Worm (Caenorhabditis elegans) whole organism, young adult: ENCODE results near the gene Y39A3B.1.
A peak's percentile ranks its signal among the peaks of the same experiment; 100 is the strongest.

Experiments
- B0035.1 ChIP-seq: sonication (generic microtip); optimal IDR thresholded peaks from 2 replicates; lab custom pipeline; 2016; ENCODE audit warnings: missing genetic modification characterization, mild to moderate bottlenecking, missing compliant biosample characterization, missing genotype, missing genetic modification reagents
- C17E4.6 ChIP-seq: fragments of 200-800 bp; sonication (Bioruptor generic); IDR thresholded peaks from 2 replicates; pipeline ENCODE4 v1.3.6; 2022; ENCODE audit warnings: missing genetic modification reagents, missing genetic modification characterization, missing compliant biosample characterization
- F23B12.7 ChIP-seq: sonication (generic microtip); optimal IDR thresholded peaks from 2 replicates; lab custom pipeline; 2017; ENCODE audit warnings: missing genetic modification characterization, mild to moderate bottlenecking, missing compliant biosample characterization, antibody characterized with exemption, moderate library complexity; ENCODE audit not compliant: insufficient read depth
- F57A8.1 ChIP-seq: fragments of 200-800 bp; sonication (Bioruptor generic); optimal IDR thresholded peaks from 2 replicates; lab custom pipeline; 2018; ENCODE audit warnings: mild to moderate bottlenecking, missing genetic modification characterization, moderate library complexity, missing compliant biosample characterization
- T26A5.8 ChIP-seq: sonication (generic microtip); optimal IDR thresholded peaks from 2 replicates; lab custom pipeline; 2016; ENCODE audit warnings: missing genetic modification characterization, missing compliant biosample characterization
- Y53G8AR.9 ChIP-seq: fragments of 200-800 bp; sonication (Bioruptor generic); conservative IDR thresholded peaks from 2 replicates; pipeline ENCODE4 v1.3.6; 2022; ENCODE audit warnings: missing genetic modification reagents, missing genetic modification characterization, missing compliant biosample characterization
- Y56A3A.18 ChIP-seq: fragments of 200-800 bp; sonication (Bioruptor generic); IDR thresholded peaks from 2 replicates; pipeline ENCODE4 v1.3.6; 2022; ENCODE audit warnings: missing genetic modification reagents, missing genetic modification characterization, missing compliant biosample characterization
- Y95B8A.8 ChIP-seq: fragments of 200-800 bp; sonication (Bioruptor generic); IDR thresholded peaks from 2 replicates; pipeline ENCODE4 v1.3.6; 2022; ENCODE audit warnings: missing genetic modification reagents, missing genetic modification characterization, missing compliant biosample characterization
- akir-1 ChIP-seq: fragments of 200-800 bp; sonication (Bioruptor generic); optimal IDR thresholded peaks from 2 replicates; lab custom pipeline; 2018; ENCODE audit warnings: mild to moderate bottlenecking, missing genetic modification characterization, moderate library complexity, missing compliant biosample characterization
- ccch-3 ChIP-seq: fragments of 200-800 bp; sonication (Bioruptor generic); optimal IDR thresholded peaks from 2 replicates; lab custom pipeline; 2018; ENCODE audit warnings: mild to moderate bottlenecking, missing genetic modification characterization, missing compliant biosample characterization
- cebp-2 ChIP-seq: fragments of 200-800 bp; sonication (Bioruptor generic); IDR thresholded peaks from 2 replicates; pipeline ENCODE4 v1.3.6; 2022; ENCODE audit warnings: missing genetic modification characterization, missing compliant biosample characterization
- ceh-58 ChIP-seq: fragments of 200-800 bp; sonication (Bioruptor generic); IDR thresholded peaks from 2 replicates; pipeline ENCODE4 v1.3.6; 2022; ENCODE audit warnings: missing genetic modification characterization, missing compliant biosample characterization
- ceh-79 ChIP-seq: sonication (generic microtip); optimal IDR thresholded peaks from 2 replicates; lab custom pipeline; 2017; ENCODE audit warnings: mild to moderate bottlenecking, missing genetic modification characterization, missing compliant biosample characterization
- dpff-1 ChIP-seq: sonication (generic microtip); optimal IDR thresholded peaks from 2 replicates; lab custom pipeline; 2017; ENCODE audit warnings: mild to moderate bottlenecking, missing genetic modification characterization, missing compliant biosample characterization
- ekl-4 ChIP-seq: fragments of 200-800 bp; sonication (Bioruptor generic); IDR thresholded peaks from 2 replicates; pipeline ENCODE4 v1.3.6; 2022; ENCODE audit warnings: missing genetic modification reagents, missing genetic modification characterization, missing compliant biosample characterization
- hlh-26 ChIP-seq: fragments of 200-800 bp; sonication (Bioruptor generic); conservative IDR thresholded peaks from 2 replicates; pipeline ENCODE4 v1.3.6; 2022; ENCODE audit warnings: missing genetic modification reagents, missing genetic modification characterization, missing compliant biosample characterization
- hrde-1 ChIP-seq: sonication (generic microtip); optimal IDR thresholded peaks from 2 replicates; lab custom pipeline; 2016; ENCODE audit warnings: missing genetic modification characterization, mild to moderate bottlenecking, missing compliant biosample characterization, moderate library complexity, missing genotype, missing genetic modification reagents, borderline replicate concordance
- hsf-1 ChIP-seq: fragments of 200-800 bp; sonication (Bioruptor generic); IDR thresholded peaks from 2 replicates; pipeline ENCODE4 v1.3.6; 2022; ENCODE audit warnings: missing genetic modification reagents, missing genetic modification characterization, missing compliant biosample characterization
- let-607 ChIP-seq, 2 experiments: fragments of 200-800 bp in 1 of 2; sonication (Bioruptor generic) in 1 of 2; sonication (generic microtip) in 1 of 2; optimal IDR thresholded peaks; 2 replicates each; lab custom pipeline; 2016 to 2018; ENCODE audit warnings: mild to moderate bottlenecking in 2 of 2, missing compliant biosample characterization in 2 of 2, missing genetic modification characterization in 2 of 2, moderate library complexity in 2 of 2, missing genotype in 1 of 2
- lin-40 ChIP-seq: sonication (generic microtip); optimal IDR thresholded peaks from 2 replicates; lab custom pipeline; 2016; ENCODE audit warnings: missing genetic modification characterization, mild to moderate bottlenecking, missing compliant biosample characterization, missing genotype, missing genetic modification reagents
- lsl-1 ChIP-seq: fragments of 200-800 bp; sonication (Bioruptor generic); optimal IDR thresholded peaks from 2 replicates; lab custom pipeline; 2018; ENCODE audit warnings: mild to moderate bottlenecking, missing genetic modification characterization, moderate library complexity, missing compliant biosample characterization
- madf-8 ChIP-seq: fragments of 200-800 bp; sonication (Bioruptor generic); conservative IDR thresholded peaks from 2 replicates; pipeline ENCODE4 v1.3.6; 2022; ENCODE audit warnings: missing genetic modification reagents, missing genetic modification characterization, missing compliant biosample characterization
- mcd-1 ChIP-seq: fragments of 200-800 bp; sonication (Bioruptor generic); IDR thresholded peaks from 2 replicates; pipeline ENCODE4 v1.3.6; 2022; ENCODE audit warnings: missing genetic modification reagents, missing genetic modification characterization, missing compliant biosample characterization
- mel-28 ChIP-seq: sonication (generic microtip); optimal IDR thresholded peaks from 2 replicates; lab custom pipeline; 2016; ENCODE audit warnings: borderline replicate concordance, mild to moderate bottlenecking, missing genetic modification characterization, missing compliant biosample characterization
- mes-4 ChIP-seq: sonication (generic microtip); optimal IDR thresholded peaks from 2 replicates; lab custom pipeline; 2016; ENCODE audit warnings: missing genotype, missing genetic modification characterization, missing compliant biosample characterization
- pbrm-1 ChIP-seq: fragments of 200-800 bp; sonication (Bioruptor generic); IDR thresholded peaks from 2 replicates; pipeline ENCODE4 v1.3.6; 2022; ENCODE audit warnings: missing genetic modification reagents, missing genetic modification characterization, missing compliant biosample characterization
- pha-4 ChIP-seq: fragments of 150-350 bp; sonication (generic microtip); optimal IDR thresholded peaks from 2 replicates; lab custom pipeline; 2014; ENCODE audit warnings: missing biosample characterization, missing genetic modification reagents, missing genetic modification characterization
- rcor-1 ChIP-seq: fragments of 200-800 bp; sonication (Bioruptor generic); IDR thresholded peaks from 2 replicates; pipeline ENCODE4 v1.3.6; 2022; ENCODE audit warnings: missing genetic modification reagents, missing genetic modification characterization, missing compliant biosample characterization
- rpc-1 ChIP-seq, 2 experiments: fragments of 150-350 bp in 1 of 2; sonication (generic microtip) in 1 of 2; optimal IDR thresholded peaks; 2 replicates each; lab custom pipeline; 2014 to 2018; ENCODE audit warnings: missing biosample characterization in 1 of 2, missing genetic modification characterization in 1 of 2, missing genetic modification reagents in 1 of 2, missing genotype in 1 of 2
- sdz-38 ChIP-seq: sonication (generic microtip); optimal IDR thresholded peaks from 2 replicates; lab custom pipeline; 2016; ENCODE audit warnings: missing genotype, missing genetic modification characterization, missing compliant biosample characterization
- snpc-1.3 ChIP-seq: sonication (generic microtip); optimal IDR thresholded peaks from 2 replicates; lab custom pipeline; 2017; ENCODE audit warnings: missing genetic modification characterization, mild to moderate bottlenecking, missing compliant biosample characterization, antibody characterized with exemption, moderate library complexity, missing genotype, missing genetic modification reagents; ENCODE audit not compliant: insufficient read depth
- snpc-3.4 ChIP-seq: sonication (generic microtip); optimal IDR thresholded peaks from 2 replicates; lab custom pipeline; 2017; ENCODE audit warnings: missing genetic modification characterization, mild to moderate bottlenecking, missing compliant biosample characterization, antibody characterized with exemption, moderate library complexity, missing genotype, missing genetic modification reagents
- somi-1 ChIP-seq: fragments of 200-800 bp; sonication (Bioruptor generic); optimal IDR thresholded peaks from 2 replicates; lab custom pipeline; 2018; ENCODE audit warnings: mild to moderate bottlenecking, missing genetic modification characterization, missing compliant biosample characterization
- sptf-2 ChIP-seq: fragments of 200-800 bp; sonication (Bioruptor generic); optimal IDR thresholded peaks from 2 replicates; lab custom pipeline; 2018; ENCODE audit warnings: mild to moderate bottlenecking, missing genetic modification characterization, missing compliant biosample characterization
- tbp1 ChIP-seq: fragments of 200-800 bp; sonication (Bioruptor generic); optimal IDR thresholded peaks from 2 replicates; lab custom pipeline; 2018; ENCODE audit warnings: mild to moderate bottlenecking, missing genetic modification characterization, missing compliant biosample characterization
- tbx-9 ChIP-seq: sonication (generic microtip); optimal IDR thresholded peaks from 2 replicates; lab custom pipeline; 2016; ENCODE audit warnings: borderline replicate concordance, missing genetic modification characterization, inconsistent platforms, missing compliant biosample characterization
- unc-62 ChIP-seq: fragments of 150-350 bp; optimal IDR thresholded peaks from 2 replicates; lab custom pipeline; 2014; ENCODE audit warnings: missing biosample characterization, missing genetic modification reagents, missing genetic modification characterization
- xnd-1 ChIP-seq: sonication (generic microtip); optimal IDR thresholded peaks from 2 replicates; lab custom pipeline; 2016; ENCODE audit warnings: missing genotype, missing genetic modification reagents, missing genetic modification characterization, missing compliant biosample characterization
- zim-3 ChIP-seq: sonication (generic microtip); optimal IDR thresholded peaks from 2 replicates; lab custom pipeline; 2017; ENCODE audit warnings: mild to moderate bottlenecking, missing genetic modification characterization, moderate library complexity, missing compliant biosample characterization
- ztf-25 ChIP-seq: fragments of 200-800 bp; sonication (Bioruptor generic); IDR thresholded peaks from 2 replicates; pipeline ENCODE4 v1.3.6; 2022; ENCODE audit warnings: missing genetic modification reagents, missing genetic modification characterization, missing compliant biosample characterization

The Y39A3B.1 gene

ce11 chrIII:1981467-1981866 is 24.4 kb upstream of the Y39A3B.1 start:
- TF ChIP-seq ztf-25 (0 out of 2 replicates have a peak, but pooled peaks have one; percentile 69), cebp-2 (GFP tag; lab: Robert Waterston, UW) (no peak), Y95B8A.8 (no peak), mcd-1 (GFP tag; lab: Robert Waterston, UW) (no peak), rpc-1 (optimal IDR thresholded peaks at IDR 0.05; lab: Kevin White, UChicago) (peak; percentile 36), rpc-1 (tag; optimal IDR thresholded peaks at IDR 0.05; lab: Kevin White, UChicago) (peak; percentile 72), lin-40 (no peak), tbp1 (GFP tag; lab: Kevin White, UChicago) (peak; percentile 81)
- TF ChIP-seq, all 124 proteins: peak for 3

ce11 chrIII:1982597-1983244 is 23.1 kb upstream of the Y39A3B.1 start, which contains the start of gene srd-66:
Gene srd-66, minus strand, starts transcription at chrIII:1982647.
- no peak for TF ChIP-seq mes-4 (tag; lab: Kevin White, UChicago)
- no peak for TF ChIP-seq tbx-9 (tag; lab: Kevin White, UChicago)
- peak; percentile 5 for TF ChIP-seq rpc-1 (optimal IDR thresholded peaks at IDR 0.05; lab: Kevin White, UChicago)
- peak; percentile 58 for TF ChIP-seq rpc-1 (tag; optimal IDR thresholded peaks at IDR 0.05; lab: Kevin White, UChicago)
- no peak for TF ChIP-seq mcd-1 (GFP tag; lab: Robert Waterston, UW)
- no peak for TF ChIP-seq hlh-26
- TF ChIP-seq tbp1 (GFP tag; lab: Kevin White, UChicago), result peak; percentile 78
- TF ChIP-seq ceh-58, result no peak

- TF ChIP-seq hrde-1 (tag; lab: Kevin White, UChicago), result no peak
- TF ChIP-seq hsf-1 (GFP tag; lab: Robert Waterston, UW), result no peak
- TF ChIP-seq unc-62, result no peak
- TF ChIP-seq akir-1, result no peak
- no peak for TF ChIP-seq sdz-38
- no peak for TF ChIP-seq ceh-79 (tag; lab: Kevin White, UChicago)
- TF ChIP-seq C17E4.6 (GFP tag; lab: Robert Waterston, UW), result no peak
- no peak for TF ChIP-seq lsl-1
- no peak for TF ChIP-seq snpc-3.4 (tag; lab: Kevin White, UChicago)
- TF ChIP-seq B0035.1, result no peak
- TF ChIP-seq ccch-3 (GFP tag; lab: Kevin White, UChicago), result no peak
- TF ChIP-seq F23B12.7 (tag; lab: Kevin White, UChicago), result no peak
- TF ChIP-seq mcd-1 (GFP tag; lab: Robert Waterston, UW), result no peak
- TF ChIP-seq pbrm-1 (GFP tag; lab: Robert Waterston, UW), result no peak
- TF ChIP-seq rcor-1 (GFP tag; lab: Robert Waterston, UW), result no peak
- TF ChIP-seq mel-28 (tag; lab: Kevin White, UChicago), result no peak
- TF ChIP-seq snpc-1.3 (tag; lab: Kevin White, UChicago), result no peak
- no peak for TF ChIP-seq zim-3 (tag; lab: Kevin White, UChicago)
- TF ChIP-seq ekl-4 (GFP tag; lab: Robert Waterston, UW), result no peak
- no peak for TF ChIP-seq xnd-1
Observed at ce11 chrIII:1984860-1985259, 21.0 kb upstream of the Y39A3B.1 start, which contains the start of gene Y39A3B.7. Gene Y39A3B.7, minus strand, starts transcription at chrIII:1984960.

- TF ChIP-seq let-607 (tag; optimal IDR thresholded peaks at IDR 0.05; lab: Kevin White, UChicago) (no peak), sptf-2 (GFP tag; lab: Kevin White, UChicago) (no peak), F57A8.1 (GFP tag; lab: Kevin White, UChicago) (no peak), Y56A3A.18 (no peak), ceh-58 (no peak), Y53G8AR.9 (GFP tag; lab: Robert Waterston, UW) (no peak), snpc-3.4 (tag; lab: Kevin White, UChicago) (no peak), T26A5.8 (no peak), ccch-3 (GFP tag; lab: Kevin White, UChicago) (no peak), madf-8 (no peak), ztf-25 (no peak), somi-1 (GFP tag; lab: Kevin White, UChicago) (no peak), mcd-1 (GFP tag; lab: Robert Waterston, UW) (no peak), snpc-1.3 (tag; lab: Kevin White, UChicago) (no peak), pha-4 (tag; lab: Kevin White, UChicago) (no peak), dpff-1 (no peak)
Observed at ce11 chrIII:1987693-1988092, 18.1 kb upstream of the Y39A3B.1 start, which contains the start of gene Y39A3B.8. Gene Y39A3B.8, plus strand, starts transcription at chrIII:1987993.
